Worm (Caenorhabditis elegans) whole organism, L2 larva: ENCODE measurements around the gene wht-7.

Experiments used
- R02D3.7 ChIP-seq: fragments of 150-350 bp; optimal IDR thresholded peaks from 2 replicates; lab custom pipeline; 2014; ENCODE audit warnings: missing biosample characterization, missing genetic modification characterization
- alr-1 ChIP-seq: fragments of 150-350 bp; optimal IDR thresholded peaks from 2 replicates; lab custom pipeline; 2014; ENCODE audit warnings: missing biosample characterization, missing genetic modification characterization
- aly-2 ChIP-seq: fragments of 150-350 bp; optimal IDR thresholded peaks from 2 replicates; lab custom pipeline; 2014; ENCODE audit warnings: missing biosample characterization, missing genetic modification characterization
- ama-1 ChIP-seq: fragments of 150-350 bp; optimal IDR thresholded peaks from 2 replicates; lab custom pipeline; 2018; ENCODE audit warnings: inconsistent platforms
- ceh-16 ChIP-seq: fragments of 150-350 bp; optimal IDR thresholded peaks from 2 replicates; lab custom pipeline; 2014; ENCODE audit warnings: missing biosample characterization, missing genetic modification characterization
- lin-39 ChIP-seq: fragments of 150-350 bp; optimal IDR thresholded peaks from 2 replicates; lab custom pipeline; 2014; ENCODE audit warnings: missing biosample characterization, missing genetic modification reagents, missing genetic modification characterization
- mdl-1 ChIP-seq, 2 experiments: fragments of 150-350 bp in 1 of 2; sonication (generic microtip) in 1 of 2; optimal IDR thresholded peaks; 2 replicates each; lab custom pipeline; 2017; ENCODE audit warnings: missing biosample characterization in 2 of 2, missing genetic modification characterization in 2 of 2
- nhr-25 ChIP-seq: fragments of 150-350 bp; sonication (generic microtip); optimal IDR thresholded peaks from 3 replicates; lab custom pipeline; 2014; ENCODE audit warnings: missing biosample characterization, missing genetic modification characterization

ce11 chrIII:6137431-6137830 is 12.0 kb downstream of the wht-7 start:
- TF ChIP-seq mdl-1 (tag; optimal IDR thresholded peaks at IDR 0.05; lab: Kevin White, UChicago) (peak; percentile 46 to 51), lin-39 (tag; lab: Kevin White, UChicago) (no peak), nhr-25 (tag; lab: Kevin White, UChicago) (no peak), alr-1 (no peak), R02D3.7 (tag; lab: Kevin White, UChicago) (no peak), ceh-16 (tag; lab: Kevin White, UChicago) (no peak), aly-2 (tag; lab: Kevin White, UChicago) (no peak), ama-1 (lab: Kevin White, UChicago) (no peak)
